Fruit fly (Drosophila melanogaster) S2 (cell line): ENCODE measurements around the gene Unc50.
A peak's percentile ranks its signal among the peaks of the same experiment; 100 is the strongest.

Source experiments
- CG8478 ChIP-seq: fragments of >200 bp; optimal IDR thresholded peaks from 2 replicates; lab custom pipeline; 2018
- CTCF ChIP-seq, 2 experiments: fragments of >200 bp; optimal IDR thresholded peaks; 2 replicates each; lab custom pipeline; 2018

Gene Unc50

DNA sequence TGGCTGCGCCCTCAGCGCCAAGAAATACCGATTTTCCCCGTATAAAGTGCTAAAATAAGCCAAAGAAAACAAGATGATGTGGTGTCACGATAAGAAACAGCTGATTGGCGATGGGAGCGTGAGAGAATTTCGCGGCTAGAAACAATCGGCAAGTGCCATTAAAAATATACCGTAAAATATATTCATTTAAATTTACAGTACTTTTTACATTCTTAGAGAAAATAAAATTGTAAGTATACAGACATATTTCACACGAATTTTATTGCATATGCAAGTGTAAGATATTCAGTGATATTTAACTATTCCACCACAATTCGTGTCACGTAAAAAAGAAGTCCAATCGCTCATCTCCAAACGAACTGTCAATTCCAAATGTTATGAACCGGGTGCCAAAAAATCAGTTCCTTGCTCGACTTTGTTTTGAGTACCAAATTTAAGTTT is at the start of gene Unc50, which contains the start of the genes CG11755 and CG8043:
TSS of gene Unc50 (minus strand) at position 54 of the 441 bp plus-strand sequence.
TSS of gene CG11755 (plus strand) at position 356 of the 441 bp plus-strand sequence.
TSS of gene CG8043 (plus strand) at position 356 of the 441 bp plus-strand sequence.
- no peak for TF ChIP-seq CG8478 (lab: Kevin White, UChicago)
- no peak for TF ChIP-seq CTCF (optimal IDR thresholded peaks at IDR 0.05; lab: Kevin White, UChicago)

DNA sequence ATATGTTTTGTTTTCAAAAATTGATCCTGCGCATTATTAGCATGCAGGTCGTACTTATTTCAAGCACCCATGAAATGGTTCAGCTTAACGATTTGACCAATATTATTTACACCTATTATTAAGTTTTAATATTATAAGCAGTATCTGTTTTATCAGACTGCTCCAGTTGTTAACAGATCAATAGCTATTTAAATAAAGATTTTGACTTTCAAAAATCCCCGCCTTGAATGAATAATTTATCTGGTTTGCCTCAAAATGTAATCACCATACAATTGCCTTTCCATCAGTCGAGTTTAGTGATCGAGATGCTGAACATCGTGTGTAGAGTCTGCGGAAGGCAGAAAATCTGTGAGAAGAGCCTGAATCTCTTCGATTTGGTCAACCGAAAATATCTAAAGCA is 48.8 kb upstream of the Unc50 start, which contains the start of gene ouib:
TSS of gene ouib (plus strand) at position 301 of the 400 bp plus-strand sequence.
- TF ChIP-seq CTCF (optimal IDR thresholded peaks at IDR 0.05; lab: Kevin White, UChicago) (no peak), CG8478 (lab: Kevin White, UChicago) (no peak)

DNA sequence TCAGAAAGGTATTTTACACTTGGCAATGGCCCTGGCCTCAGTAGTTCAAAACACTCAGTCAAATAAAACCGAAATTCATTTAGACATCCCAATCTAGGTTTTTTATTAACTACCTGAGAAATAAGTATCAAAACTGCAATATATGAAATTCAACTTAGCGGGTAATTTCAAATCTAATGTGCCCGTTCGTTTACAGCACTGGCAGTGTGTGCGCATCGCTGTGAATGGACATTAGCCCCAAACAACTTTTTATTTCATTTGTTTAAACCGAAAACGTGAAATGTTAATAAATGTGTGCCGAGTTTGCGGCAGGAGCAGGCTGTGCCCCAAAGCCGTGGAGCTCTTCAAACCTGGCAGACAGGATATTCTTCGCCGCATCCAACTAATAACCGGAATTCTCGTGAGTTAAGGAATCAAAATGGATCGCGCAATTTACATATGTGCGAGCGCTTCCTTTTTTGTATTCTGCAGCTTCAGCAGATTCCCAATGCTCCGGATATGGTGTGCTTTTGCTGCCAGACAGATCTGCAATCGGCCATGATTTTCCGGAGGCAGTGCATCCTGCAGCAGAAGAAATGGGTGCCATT is 46.6 kb upstream of the Unc50 start, which contains the start of gene nom:
TSS of gene nom (plus strand) at position 213 of the 587 bp plus-strand sequence.
- TF ChIP-seq CTCF (optimal IDR thresholded peaks at IDR 0.05; lab: Kevin White, UChicago) = no peak
- no peak for TF ChIP-seq CG8478 (lab: Kevin White, UChicago)

dm6 chr3R:8721071-8721470 is 44.7 kb upstream of the Unc50 start, which contains the start of gene CG8136:
CG8136 (plus strand) TSS chr3R:8721371.
- TF ChIP-seq CTCF (optimal IDR thresholded peaks at IDR 0.05; lab: Kevin White, UChicago) = no peak
- no peak for TF ChIP-seq CG8478 (lab: Kevin White, UChicago)

- TF ChIP-seq CG8478 (lab: Kevin White, UChicago) = no peak
- TF ChIP-seq CTCF (optimal IDR thresholded peaks at IDR 0.05; lab: Kevin White, UChicago) = no peak
These were observed 42.5 kb upstream of the Unc50 start, which contains the start of gene CG11760 for dm6 chr3R:8718898-8719297. CG11760 (plus strand) TSS chr3R:8719198.

- TF ChIP-seq CTCF (optimal IDR thresholded peaks at IDR 0.05; lab: Kevin White, UChicago) (no peak), CG8478 (lab: Kevin White, UChicago) (no peak)
These were observed 41.9 kb upstream of the Unc50 start, which contains the start of gene Cks85A for dm6 chr3R:8718356-8718755. Cks85A (minus strand) TSS chr3R:8718456.

- TF ChIP-seq CTCF (optimal IDR thresholded peaks at IDR 0.05; lab: Kevin White, UChicago) = no peak
These were observed 40.1 kb upstream of the Unc50 start for dm6 chr3R:8716551-8716879.

dm6 chr3R:8715851-8716550 is 39.6 kb upstream of the Unc50 start, which contains the start of gene TMEM216:
TMEM216 (plus strand) TSS chr3R:8716243.
- TF ChIP-seq CG8478 (lab: Kevin White, UChicago) (no peak), CTCF (optimal IDR thresholded peaks at IDR 0.05; lab: Kevin White, UChicago) (peak in 1 of 2 experiments; percentile 19)

dm6 chr3R:8715371-8715770 is 39.0 kb upstream of the Unc50 start:
- TF ChIP-seq CTCF (optimal IDR thresholded peaks at IDR 0.05; lab: Kevin White, UChicago) (peak in 1 of 2 experiments; percentile 22), CG8478 (lab: Kevin White, UChicago) (no peak)

dm6 chr3R:8712722-8713131 is 36.3 kb upstream of the Unc50 start, which contains the start of gene CG8112:
CG8112 (plus strand) TSS chr3R:8712933.
- TF ChIP-seq CG8478 (lab: Kevin White, UChicago) = no peak
- TF ChIP-seq CTCF (optimal IDR thresholded peaks at IDR 0.05; lab: Kevin White, UChicago) = no peak

dm6 chr3R:8711890-8712449 is 35.6 kb upstream of the Unc50 start:
- TF ChIP-seq CG8478 (lab: Kevin White, UChicago) (no peak), CTCF (optimal IDR thresholded peaks at IDR 0.05; lab: Kevin White, UChicago) (no peak)

DNA sequence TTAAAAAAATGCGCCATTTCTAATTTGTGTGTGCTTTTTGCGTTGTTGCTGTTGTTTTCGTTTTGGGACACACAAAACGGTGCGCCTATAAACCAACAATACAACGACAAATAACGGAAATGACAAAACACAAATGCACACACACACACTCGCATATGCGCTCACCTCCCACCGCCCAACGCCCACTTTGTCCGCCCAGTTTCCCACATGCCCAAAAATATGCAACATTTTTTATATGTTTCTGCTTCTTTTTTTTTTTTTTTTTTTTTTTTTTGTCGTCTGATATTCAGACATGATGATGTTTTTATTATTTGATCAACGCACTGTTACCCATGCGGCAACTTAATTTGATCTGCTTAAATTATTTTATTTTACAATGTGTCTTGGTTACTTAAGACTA is 30.8 kb upstream of the Unc50 start:
- TF ChIP-seq CTCF (optimal IDR thresholded peaks at IDR 0.05; lab: Kevin White, UChicago) (no peak), CG8478 (lab: Kevin White, UChicago) (no peak)

DNA sequence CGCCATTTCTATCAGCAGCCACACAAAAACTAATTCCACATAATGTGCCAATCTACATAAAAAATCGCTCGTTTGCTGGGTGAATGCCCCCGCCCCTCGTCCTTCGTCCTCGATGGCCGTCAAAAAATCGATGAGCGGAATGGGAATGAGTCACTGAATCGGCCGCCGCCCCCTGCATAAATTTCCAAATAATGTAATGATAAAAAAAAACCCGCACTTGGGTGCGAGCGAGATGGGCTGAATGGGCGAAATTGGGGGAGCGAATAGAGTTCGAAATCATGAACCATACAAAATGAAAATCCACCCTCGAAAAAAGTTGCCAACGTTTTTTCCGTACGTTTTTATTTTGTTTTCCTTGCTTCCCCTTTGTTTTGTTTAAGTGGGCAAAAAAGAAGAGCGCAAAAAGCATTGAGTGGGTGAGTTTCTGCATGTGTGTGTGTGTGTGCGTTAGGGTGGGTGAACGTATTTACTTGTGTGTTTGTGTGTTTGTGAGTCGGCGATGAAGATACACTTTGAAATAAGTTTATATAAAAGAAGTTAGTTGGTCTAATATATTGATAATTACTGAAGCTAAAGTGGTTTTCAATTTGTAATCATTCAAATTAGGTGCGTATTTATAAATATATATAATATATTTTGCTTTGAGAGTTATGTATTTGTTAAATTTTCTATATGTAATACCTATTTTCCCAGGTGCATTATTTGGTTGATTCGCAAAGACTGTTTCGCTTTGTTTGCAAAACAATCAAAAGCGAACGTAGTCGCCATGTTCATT is 29.1 kb upstream of the Unc50 start:
- no peak for TF ChIP-seq CG8478 (lab: Kevin White, UChicago)
- TF ChIP-seq CTCF (optimal IDR thresholded peaks at IDR 0.05; lab: Kevin White, UChicago) = no peak

dm6 chr3R:8704669-8705068 is 28.3 kb upstream of the Unc50 start:
- TF ChIP-seq CG8478 (lab: Kevin White, UChicago) = no peak
- TF ChIP-seq CTCF (optimal IDR thresholded peaks at IDR 0.05; lab: Kevin White, UChicago) = no peak
